Fruit fly (Drosophila melanogaster): Measurements from ENCODE around the gene CG43702.

- TF ChIP-seq EcR (GFP tag; optimal IDR thresholded peaks at IDR 0.05) (no peak), pan (optimal IDR thresholded peaks at IDR 0.05) (no peak), Dll (optimal IDR thresholded peaks at IDR 0.05) (no peak), usp (GFP tag; optimal IDR thresholded peaks at IDR 0.05) (no peak), psq (optimal IDR thresholded peaks at IDR 0.05) (no peak)
These were observed 30.6 kb upstream of the CG43702 start, which contains the start of gene CG9391 for dm6 chr3L:21267862-21268385.
